Worm (Caenorhabditis elegans) whole organism, midembryonic: ENCODE data around the gene nas-12.

Source experiments
- T22C8.4 ChIP-seq: fragments of 200-800 bp; sonication (Bioruptor generic); IDR thresholded peaks from 2 replicates; pipeline ENCODE4 v1.3.6; 2022; ENCODE audit warnings: missing genetic modification characterization, missing compliant biosample characterization
- cog-1 ChIP-seq: sonication (generic microtip); optimal IDR thresholded peaks from 2 replicates; lab custom pipeline; 2016; ENCODE audit warnings: missing genetic modification characterization, missing compliant biosample characterization
- flt-1 ChIP-seq: fragments of 200-800 bp; sonication (Bioruptor generic); IDR thresholded peaks from 2 replicates; pipeline ENCODE4 v1.3.6; 2022; ENCODE audit warnings: missing genetic modification characterization, missing compliant biosample characterization
- med-1 ChIP-seq: sonication (generic microtip); optimal IDR thresholded peaks from 2 replicates; lab custom pipeline; 2017; ENCODE audit warnings: missing genetic modification characterization, mild to moderate bottlenecking, missing compliant biosample characterization, antibody characterized with exemption, missing genetic modification reagents; ENCODE audit not compliant: insufficient read depth
- ref-1 ChIP-seq: fragments of 200-800 bp; sonication (Bioruptor generic); conservative IDR thresholded peaks from 2 replicates; pipeline ENCODE4 v1.3.6; 2022; ENCODE audit warnings: missing genetic modification reagents, missing genetic modification characterization, missing compliant biosample characterization
- tab-1 ChIP-seq: fragments of 200-800 bp; sonication (Bioruptor generic); IDR thresholded peaks from 2 replicates; pipeline ENCODE4 v1.3.6; 2022; ENCODE audit warnings: missing genetic modification characterization, missing compliant biosample characterization
- ztf-23 ChIP-seq: fragments of 200-800 bp; sonication (Bioruptor generic); IDR thresholded peaks from 2 replicates; pipeline ENCODE4 v1.3.6; 2022; ENCODE audit warnings: missing genetic modification reagents, missing genetic modification characterization, missing compliant biosample characterization
- ztf-29 ChIP-seq: fragments of 200-800 bp; sonication (Bioruptor generic); IDR thresholded peaks from 2 replicates; pipeline ENCODE4 v1.3.6; 2022; ENCODE audit warnings: missing genetic modification reagents, missing genetic modification characterization, missing compliant biosample characterization

- TF ChIP-seq med-1 (GFP tag; lab: Kevin White, UChicago) (no peak), T22C8.4 (GFP tag; lab: Robert Waterston, UW) (no peak), ztf-29 (GFP tag; lab: Robert Waterston, UW) (no peak), flt-1 (GFP tag; lab: Robert Waterston, UW) (no peak), ztf-23 (GFP tag; lab: Robert Waterston, UW) (no peak), ref-1 (GFP tag; lab: Robert Waterston, UW) (no peak), tab-1 (GFP tag; lab: Robert Waterston, UW) (no peak), cog-1 (tag; lab: Kevin White, UChicago) (no peak)
Observed at ce11 chrIV:10223723-10224122, at the start of gene nas-12.
